Worm (Caenorhabditis elegans) whole organism, midembryonic: Measurements from ENCODE around the gene K07H8.5.

Source experiments
- T22C8.4 ChIP-seq: fragments of 200-800 bp; sonication (Bioruptor generic); IDR thresholded peaks from 2 replicates; pipeline ENCODE4 v1.3.6; 2022; ENCODE audit warnings: missing genetic modification characterization, missing compliant biosample characterization
- cog-1 ChIP-seq: sonication (generic microtip); optimal IDR thresholded peaks from 2 replicates; lab custom pipeline; 2016; ENCODE audit warnings: missing genetic modification characterization, missing compliant biosample characterization
- flt-1 ChIP-seq: fragments of 200-800 bp; sonication (Bioruptor generic); IDR thresholded peaks from 2 replicates; pipeline ENCODE4 v1.3.6; 2022; ENCODE audit warnings: missing genetic modification characterization, missing compliant biosample characterization
- klf-2 ChIP-seq: fragments of 200-800 bp; sonication (Bioruptor generic); conservative IDR thresholded peaks from 2 replicates; pipeline ENCODE4 v1.3.6; 2022; ENCODE audit warnings: missing genetic modification reagents, missing genetic modification characterization, missing compliant biosample characterization
- med-1 ChIP-seq: sonication (generic microtip); optimal IDR thresholded peaks from 2 replicates; lab custom pipeline; 2017; ENCODE audit warnings: missing genetic modification characterization, mild to moderate bottlenecking, missing compliant biosample characterization, antibody characterized with exemption, missing genetic modification reagents; ENCODE audit not compliant: insufficient read depth
- ref-1 ChIP-seq: fragments of 200-800 bp; sonication (Bioruptor generic); conservative IDR thresholded peaks from 2 replicates; pipeline ENCODE4 v1.3.6; 2022; ENCODE audit warnings: missing genetic modification reagents, missing genetic modification characterization, missing compliant biosample characterization
- tab-1 ChIP-seq: fragments of 200-800 bp; sonication (Bioruptor generic); IDR thresholded peaks from 2 replicates; pipeline ENCODE4 v1.3.6; 2022; ENCODE audit warnings: missing genetic modification characterization, missing compliant biosample characterization
- ztf-23 ChIP-seq: fragments of 200-800 bp; sonication (Bioruptor generic); IDR thresholded peaks from 2 replicates; pipeline ENCODE4 v1.3.6; 2022; ENCODE audit warnings: missing genetic modification reagents, missing genetic modification characterization, missing compliant biosample characterization
- ztf-29 ChIP-seq: fragments of 200-800 bp; sonication (Bioruptor generic); IDR thresholded peaks from 2 replicates; pipeline ENCODE4 v1.3.6; 2022; ENCODE audit warnings: missing genetic modification reagents, missing genetic modification characterization, missing compliant biosample characterization

Gene K07H8.5

DNA sequence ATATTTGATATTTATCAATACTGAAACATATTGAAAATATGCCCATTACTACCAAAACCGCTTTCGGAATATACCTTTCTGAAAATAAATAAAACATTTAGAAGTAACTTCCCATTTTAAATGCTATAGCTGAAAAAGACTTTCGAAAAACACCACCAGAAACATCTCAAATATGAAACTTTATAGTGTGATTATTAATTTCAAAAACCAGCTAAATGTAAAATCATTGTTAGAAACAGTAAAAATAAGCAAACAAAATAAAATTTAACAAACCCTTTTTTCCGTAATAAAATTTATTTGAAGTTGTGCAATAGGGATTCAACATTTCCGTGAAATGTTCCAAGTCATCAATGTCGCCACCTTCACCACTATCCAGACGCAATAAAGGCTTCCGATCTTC lies at the start of gene K07H8.5, which contains the start of gene K07H8.8:
K07H8.5 (plus strand) TSS at position 301 of the 400 bp plus-strand sequence.
K07H8.8 (minus strand) TSS at position 389 of the 400 bp plus-strand sequence.
- TF ChIP-seq ztf-23 (no peak), klf-2 (GFP tag; lab: Robert Waterston, UW) (no peak), ref-1 (GFP tag; lab: Robert Waterston, UW) (no peak), tab-1 (GFP tag; lab: Robert Waterston, UW) (no peak), T22C8.4 (no peak), cog-1 (no peak), flt-1 (no peak), med-1 (GFP tag; lab: Kevin White, UChicago) (no peak), ztf-29 (GFP tag; lab: Robert Waterston, UW) (no peak)

DNA sequence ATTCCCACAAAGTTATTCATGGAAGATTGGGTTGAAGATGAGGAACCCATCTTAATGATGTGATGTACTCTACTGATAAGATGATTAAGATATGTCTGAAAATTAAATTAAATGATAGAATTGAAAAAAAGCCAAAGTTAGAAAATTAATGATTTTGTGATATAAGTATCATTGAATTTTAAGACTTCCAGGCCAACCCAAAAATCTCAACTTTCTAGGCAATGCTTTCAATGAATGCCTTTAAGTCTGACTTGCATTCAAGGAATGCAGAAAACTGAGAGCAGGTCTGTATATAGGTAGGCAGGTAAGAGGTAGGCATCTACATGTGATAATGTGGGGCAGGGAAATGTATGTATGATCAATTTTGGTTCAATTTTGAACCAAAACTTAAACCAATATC lies 48.1 kb upstream of the K07H8.5 start, which contains the start of gene ocr-2:
ocr-2 (minus strand) TSS at position 101 of the 400 bp plus-strand sequence.
- no peak for TF ChIP-seq ref-1 (GFP tag; lab: Robert Waterston, UW)
- TF ChIP-seq T22C8.4: no peak
- no peak for TF ChIP-seq cog-1
- TF ChIP-seq ztf-23: no peak
- TF ChIP-seq tab-1 (GFP tag; lab: Robert Waterston, UW): no peak
- TF ChIP-seq klf-2 (GFP tag; lab: Robert Waterston, UW): no peak
- TF ChIP-seq flt-1: no peak
- no peak for TF ChIP-seq med-1 (GFP tag; lab: Kevin White, UChicago)
- no peak for TF ChIP-seq ztf-29 (GFP tag; lab: Robert Waterston, UW)

DNA sequence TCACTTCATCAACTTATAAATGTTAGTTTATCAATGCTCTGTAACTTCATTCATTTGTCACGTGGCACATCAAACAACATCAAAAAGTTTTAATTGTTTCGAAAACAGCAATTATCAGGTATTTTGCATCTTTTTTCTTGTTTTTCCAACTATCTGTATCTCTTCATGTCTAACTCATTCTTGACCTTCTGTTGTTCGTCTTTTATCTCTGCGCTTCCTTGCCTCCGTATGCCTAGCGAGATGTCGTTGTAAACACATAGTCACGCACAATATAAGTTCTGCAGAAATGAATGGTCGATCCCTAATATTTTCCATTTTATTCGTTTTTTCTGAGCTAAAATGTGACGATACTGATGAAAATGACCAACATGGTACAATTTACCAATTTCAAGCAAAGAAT lies 46.2 kb upstream of the K07H8.5 start, which contains the start of gene gpx-6:
gpx-6 (plus strand) TSS at position 257 of the 400 bp plus-strand sequence.
- TF ChIP-seq tab-1 (GFP tag; lab: Robert Waterston, UW) (no peak), ztf-23 (no peak), med-1 (GFP tag; lab: Kevin White, UChicago) (no peak), klf-2 (GFP tag; lab: Robert Waterston, UW) (no peak), cog-1 (no peak), flt-1 (no peak), ref-1 (GFP tag; lab: Robert Waterston, UW) (no peak), ztf-29 (GFP tag; lab: Robert Waterston, UW) (no peak), T22C8.4 (no peak)

DNA sequence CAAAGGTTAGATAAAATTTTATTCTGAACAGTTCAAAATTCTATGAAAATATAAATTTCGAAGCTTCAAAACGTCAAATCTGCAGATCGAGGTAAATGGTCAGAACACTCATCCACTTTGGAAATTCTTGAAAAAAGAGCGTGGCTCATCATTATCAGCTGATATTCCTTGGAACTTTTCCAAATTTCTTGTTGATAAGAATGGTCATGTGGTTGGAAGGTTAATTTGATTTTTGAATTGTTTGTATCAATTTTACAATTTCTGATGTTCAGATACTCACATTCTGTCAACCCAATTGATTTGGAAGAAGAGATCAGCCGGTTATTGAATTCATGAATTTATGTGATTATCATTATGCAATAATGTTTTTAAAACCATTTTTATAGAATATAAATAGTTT lies 45.1 kb upstream of the K07H8.5 start:
- TF ChIP-seq tab-1 (GFP tag; lab: Robert Waterston, UW) (no peak), T22C8.4 (no peak), cog-1 (no peak), klf-2 (GFP tag; lab: Robert Waterston, UW) (no peak), med-1 (GFP tag; lab: Kevin White, UChicago) (no peak), ztf-29 (GFP tag; lab: Robert Waterston, UW) (no peak), ztf-23 (no peak), flt-1 (no peak), ref-1 (GFP tag; lab: Robert Waterston, UW) (no peak)

DNA sequence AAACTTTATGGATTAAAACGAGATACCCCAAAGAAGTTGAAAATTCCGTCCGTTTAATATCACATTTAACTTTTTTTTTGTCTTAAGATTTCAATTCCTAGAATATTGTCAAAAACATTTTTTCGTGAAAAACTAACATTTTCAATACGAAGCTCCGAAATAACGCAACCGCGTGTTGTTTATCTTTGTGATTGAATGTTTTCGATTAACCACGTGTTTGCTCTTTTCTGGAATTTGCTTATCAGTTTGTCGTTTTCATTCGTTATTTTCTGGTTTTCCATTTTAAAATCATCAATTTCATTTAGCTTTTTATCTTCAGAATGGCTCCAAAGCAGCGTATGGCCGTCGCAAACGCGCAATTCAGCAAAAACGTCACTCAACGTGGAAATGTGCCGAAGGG lies 42.8 kb upstream of the K07H8.5 start, which contains the start of gene serp-1.2:
serp-1.2 (plus strand) TSS at position 318 of the 400 bp plus-strand sequence.
- TF ChIP-seq ztf-23 (no peak), med-1 (GFP tag; lab: Kevin White, UChicago) (no peak), cog-1 (no peak), ztf-29 (GFP tag; lab: Robert Waterston, UW) (no peak), klf-2 (GFP tag; lab: Robert Waterston, UW) (no peak), ref-1 (GFP tag; lab: Robert Waterston, UW) (no peak), flt-1 (no peak), T22C8.4 (no peak), tab-1 (GFP tag; lab: Robert Waterston, UW) (no peak)

DNA sequence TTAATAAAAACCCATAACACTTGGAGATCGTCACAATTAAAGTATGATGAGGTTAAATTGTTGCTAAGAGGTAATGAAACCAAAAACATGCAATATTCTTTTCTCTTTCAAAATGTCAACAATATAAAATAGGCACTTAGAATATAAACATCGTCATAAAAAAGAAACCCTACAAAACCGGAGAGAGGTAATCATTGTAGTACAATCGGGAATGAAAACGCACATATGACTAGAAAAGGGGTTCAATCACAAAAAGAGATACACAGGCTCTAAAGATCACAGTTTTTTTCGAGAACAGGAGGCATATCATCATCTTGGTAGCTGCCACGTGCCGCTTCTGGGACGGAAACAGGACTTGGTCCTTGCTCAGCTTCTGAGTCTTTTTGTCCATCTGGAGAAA lies 41.6 kb upstream of the K07H8.5 start:
- TF ChIP-seq cog-1 (no peak), ref-1 (GFP tag; lab: Robert Waterston, UW) (no peak), ztf-23 (no peak), tab-1 (GFP tag; lab: Robert Waterston, UW) (no peak), med-1 (GFP tag; lab: Kevin White, UChicago) (no peak), T22C8.4 (no peak), klf-2 (GFP tag; lab: Robert Waterston, UW) (no peak), flt-1 (no peak), ztf-29 (GFP tag; lab: Robert Waterston, UW) (no peak)

DNA sequence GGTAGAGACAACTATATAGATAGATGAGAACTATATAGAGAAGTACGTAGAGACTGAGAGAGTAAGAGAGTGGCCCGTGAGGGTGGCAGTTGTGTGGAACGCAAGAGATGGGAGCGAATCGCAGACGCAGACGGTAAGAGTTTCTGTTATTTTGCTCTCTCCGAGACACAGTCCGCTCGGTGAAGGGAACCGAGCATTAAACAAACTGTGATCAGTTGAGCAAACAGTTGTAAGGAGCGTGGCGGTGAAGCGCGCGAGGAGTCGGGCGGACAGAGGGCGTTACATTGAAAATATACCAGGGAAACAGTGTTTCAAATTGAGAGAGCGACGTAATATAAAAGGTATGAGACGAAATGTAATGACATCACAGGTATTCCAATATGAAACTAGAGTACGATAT lies 38.6 kb upstream of the K07H8.5 start:
- 0 out of 2 replicates have a peak, but pooled peaks have one; percentile 54 for TF ChIP-seq ztf-23
- no peak for TF ChIP-seq med-1 (GFP tag; lab: Kevin White, UChicago)
- no peak for TF ChIP-seq tab-1 (GFP tag; lab: Robert Waterston, UW)
- TF ChIP-seq ref-1 (GFP tag; lab: Robert Waterston, UW): no peak
- 0 out of 2 replicates have a peak, but pooled peaks have one; percentile 28 for TF ChIP-seq flt-1
- no peak for TF ChIP-seq klf-2 (GFP tag; lab: Robert Waterston, UW)
- TF ChIP-seq cog-1: peak; percentile 66
- TF ChIP-seq ztf-29 (GFP tag; lab: Robert Waterston, UW): no peak
- no peak for TF ChIP-seq T22C8.4

DNA sequence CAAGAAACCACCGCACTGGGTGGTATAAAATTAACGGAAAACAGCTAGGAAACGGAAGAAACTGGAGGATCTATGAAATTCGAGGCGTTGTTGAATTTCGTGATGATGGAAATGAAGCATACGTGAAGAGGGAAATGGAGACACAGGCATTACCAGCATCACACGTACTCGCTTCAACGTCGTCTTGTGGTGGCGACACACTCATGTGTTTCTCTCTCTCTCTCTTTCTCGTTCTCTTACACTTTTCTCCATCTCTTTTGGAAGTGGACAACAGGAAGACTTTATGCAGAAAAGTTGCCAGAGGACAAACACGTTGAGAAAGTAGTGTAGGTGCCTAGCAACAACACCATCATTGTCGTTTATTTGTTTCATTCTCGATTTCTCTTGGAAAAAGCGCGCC lies 35.7 kb upstream of the K07H8.5 start:
- TF ChIP-seq klf-2 (GFP tag; lab: Robert Waterston, UW) (no peak), ref-1 (GFP tag; lab: Robert Waterston, UW) (no peak), T22C8.4 (no peak), ztf-23 (no peak), tab-1 (GFP tag; lab: Robert Waterston, UW) (no peak), flt-1 (no peak), cog-1 (no peak), med-1 (GFP tag; lab: Kevin White, UChicago) (no peak), ztf-29 (GFP tag; lab: Robert Waterston, UW) (no peak)

DNA sequence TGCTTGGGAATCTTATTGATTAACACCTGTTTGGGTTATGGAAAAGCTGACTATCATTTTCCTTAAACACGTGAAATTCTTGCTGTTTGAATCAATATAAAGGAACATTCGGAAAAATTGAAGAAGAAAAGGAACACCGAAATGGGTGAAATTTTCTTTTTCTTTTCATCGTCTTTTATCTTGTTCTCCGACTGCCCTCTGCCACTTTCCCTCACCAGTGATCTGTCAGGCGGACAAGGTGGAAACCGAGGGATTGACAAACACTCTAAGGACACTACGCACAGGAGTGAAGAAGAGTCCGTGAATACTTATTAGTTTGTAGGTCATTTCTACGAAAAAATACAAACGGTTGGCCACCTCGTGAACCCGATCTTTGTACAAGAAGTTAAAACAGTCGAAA lies 34.9 kb upstream of the K07H8.5 start:
- TF ChIP-seq T22C8.4: no peak
- no peak for TF ChIP-seq klf-2 (GFP tag; lab: Robert Waterston, UW)
- no peak for TF ChIP-seq ztf-29 (GFP tag; lab: Robert Waterston, UW)
- TF ChIP-seq flt-1: no peak
- TF ChIP-seq tab-1 (GFP tag; lab: Robert Waterston, UW): no peak
- TF ChIP-seq ztf-23: no peak
- no peak for TF ChIP-seq med-1 (GFP tag; lab: Kevin White, UChicago)
- TF ChIP-seq ref-1 (GFP tag; lab: Robert Waterston, UW): no peak
- no peak for TF ChIP-seq cog-1
